Worm (Caenorhabditis elegans) whole organism, young adult: Measurements from ENCODE around the gene C49H3.16.

ENCODE experiments used
- B0261.1 ChIP-seq: sonication (generic microtip); optimal IDR thresholded peaks from 2 replicates; lab custom pipeline; 2016; ENCODE audit warnings: mild to moderate bottlenecking, missing genetic modification characterization, moderate library complexity, missing compliant biosample characterization
- B0336.3 ChIP-seq: fragments of 200-800 bp; sonication (Bioruptor generic); IDR thresholded peaks from 2 replicates; pipeline ENCODE4 v1.3.6; 2022; ENCODE audit warnings: missing genetic modification characterization, missing compliant biosample characterization
- D2030.7 ChIP-seq: fragments of 200-800 bp; sonication (Bioruptor generic); IDR thresholded peaks from 2 replicates; pipeline ENCODE4 v1.3.6; 2022; ENCODE audit warnings: missing genetic modification reagents, missing genetic modification characterization, missing compliant biosample characterization
- F22D6.2 ChIP-seq: sonication (generic microtip); optimal IDR thresholded peaks from 2 replicates; lab custom pipeline; 2016; ENCODE audit warnings: mild to moderate bottlenecking, missing genetic modification characterization, missing compliant biosample characterization
- F49E8.2 ChIP-seq: sonication (generic microtip); optimal IDR thresholded peaks from 3 replicates; lab custom pipeline; 2017; ENCODE audit warnings: missing genetic modification characterization, mild to moderate bottlenecking, missing compliant biosample characterization, antibody characterized with exemption, moderate library complexity; ENCODE audit not compliant: insufficient read depth
- Y56A3A.18 ChIP-seq: fragments of 200-800 bp; sonication (Bioruptor generic); IDR thresholded peaks from 2 replicates; pipeline ENCODE4 v1.3.6; 2022; ENCODE audit warnings: missing genetic modification reagents, missing genetic modification characterization, missing compliant biosample characterization
- ZK185.1 ChIP-seq: sonication (generic microtip); optimal IDR thresholded peaks from 2 replicates; lab custom pipeline; 2016; ENCODE audit warnings: mild to moderate bottlenecking, missing genetic modification characterization, missing compliant biosample characterization; ENCODE audit not compliant: poor library complexity, severe bottlenecking
- ama-1 ChIP-seq, 3 experiments: fragments of 150-350 bp in 1 of 3; sonication (generic microtip) in 2 of 3; optimal IDR thresholded peaks; 2 replicates each; lab custom pipeline; 2014 to 2018; ENCODE audit warnings: missing biosample characterization in 2 of 3, missing genetic modification characterization in 2 of 3, missing genetic modification reagents in 2 of 3
- aptf-3 ChIP-seq: fragments of 200-800 bp; sonication (Bioruptor generic); IDR thresholded peaks from 2 replicates; pipeline ENCODE4 v1.3.6; 2022; ENCODE audit warnings: missing genetic modification characterization, missing compliant biosample characterization
- bed-2 ChIP-seq: fragments of 200-800 bp; sonication (Bioruptor generic); IDR thresholded peaks from 2 replicates; pipeline ENCODE4 v1.3.6; 2022; ENCODE audit warnings: missing genetic modification reagents, missing genetic modification characterization, missing compliant biosample characterization
- ceh-100 ChIP-seq: fragments of 200-800 bp; sonication (Bioruptor generic); IDR thresholded peaks from 2 replicates; pipeline ENCODE4 v1.3.6; 2022; ENCODE audit warnings: missing genetic modification reagents, missing genetic modification characterization, missing compliant biosample characterization
- ceh-40 ChIP-seq: fragments of 200-800 bp; sonication (Bioruptor generic); IDR thresholded peaks from 2 replicates; pipeline ENCODE4 v1.3.6; 2022; ENCODE audit warnings: missing genetic modification characterization, missing compliant biosample characterization
- dox-1 ChIP-seq: fragments of 200-800 bp; sonication (Bioruptor generic); IDR thresholded peaks from 2 replicates; pipeline ENCODE4 v1.3.6; 2022; ENCODE audit warnings: missing genetic modification reagents, missing genetic modification characterization, missing compliant biosample characterization
- egl-44 ChIP-seq: fragments of 200-800 bp; sonication (Bioruptor generic); IDR thresholded peaks from 2 replicates; pipeline ENCODE4 v1.3.6; 2022; ENCODE audit warnings: missing genetic modification reagents, missing genetic modification characterization, missing compliant biosample characterization
- egrh-3 ChIP-seq: fragments of 200-800 bp; sonication (Bioruptor generic); IDR thresholded peaks from 2 replicates; pipeline ENCODE4 v1.3.6; 2022; ENCODE audit warnings: missing genetic modification reagents, missing genetic modification characterization, missing compliant biosample characterization
- ets-4 ChIP-seq: fragments of 200-800 bp; sonication (Bioruptor generic); optimal IDR thresholded peaks from 2 replicates; lab custom pipeline; 2018; ENCODE audit warnings: mild to moderate bottlenecking, missing genetic modification characterization, missing compliant biosample characterization
- fkh-3 ChIP-seq: sonication (generic microtip); optimal IDR thresholded peaks from 2 replicates; lab custom pipeline; 2016; ENCODE audit warnings: mild to moderate bottlenecking, missing genetic modification characterization, missing compliant biosample characterization
- gei-17 ChIP-seq: fragments of 200-800 bp; sonication (Bioruptor generic); optimal IDR thresholded peaks from 2 replicates; lab custom pipeline; 2018; ENCODE audit warnings: mild to moderate bottlenecking, missing genetic modification characterization, missing compliant biosample characterization
- hrde-1 ChIP-seq: sonication (generic microtip); optimal IDR thresholded peaks from 2 replicates; lab custom pipeline; 2016; ENCODE audit warnings: missing genetic modification characterization, mild to moderate bottlenecking, missing compliant biosample characterization, moderate library complexity, missing genotype, missing genetic modification reagents, borderline replicate concordance
- hsf-1 ChIP-seq: fragments of 200-800 bp; sonication (Bioruptor generic); IDR thresholded peaks from 2 replicates; pipeline ENCODE4 v1.3.6; 2022; ENCODE audit warnings: missing genetic modification reagents, missing genetic modification characterization, missing compliant biosample characterization
- let-526 ChIP-seq: fragments of 200-800 bp; sonication (Bioruptor generic); IDR thresholded peaks from 2 replicates; pipeline ENCODE4 v1.3.6; 2022; ENCODE audit warnings: missing genetic modification reagents, missing genetic modification characterization, missing compliant biosample characterization
- lin-26 ChIP-seq: fragments of 200-800 bp; sonication (Bioruptor generic); IDR thresholded peaks from 2 replicates; pipeline ENCODE4 v1.3.6; 2022; ENCODE audit warnings: missing genetic modification reagents, missing genetic modification characterization, missing compliant biosample characterization
- lin-35 ChIP-seq, 3 experiments: fragments of 150-350 bp in 2 of 3; sonication (generic microtip) in 1 of 3; optimal IDR thresholded peaks; 2 replicates each; lab custom pipeline; 2014 to 2018; ENCODE audit warnings: missing biosample characterization in 3 of 3, missing genetic modification characterization in 3 of 3, missing genetic modification reagents in 3 of 3
- lir-1 ChIP-seq: fragments of 200-800 bp; sonication (Bioruptor generic); conservative IDR thresholded peaks from 2 replicates; pipeline ENCODE4 v1.3.6; 2022; ENCODE audit warnings: missing genetic modification reagents, missing genetic modification characterization, missing compliant biosample characterization
- nfya-1 ChIP-seq: sonication (generic microtip); optimal IDR thresholded peaks from 2 replicates; lab custom pipeline; 2017; ENCODE audit warnings: antibody characterized with exemption, missing compliant biosample characterization, missing genetic modification characterization, borderline replicate concordance; ENCODE audit not compliant: insufficient read depth
- nfya-2 ChIP-seq: fragments of 200-800 bp; sonication (Bioruptor generic); IDR thresholded peaks from 2 replicates; pipeline ENCODE4 v1.3.6; 2022; ENCODE audit warnings: missing genetic modification reagents, missing genetic modification characterization, missing compliant biosample characterization
- nhr-90 ChIP-seq: sonication (generic microtip); optimal IDR thresholded peaks from 2 replicates; lab custom pipeline; 2016; ENCODE audit warnings: missing genotype, mild to moderate bottlenecking, missing genetic modification characterization, missing compliant biosample characterization
- pbrm-1 ChIP-seq: fragments of 200-800 bp; sonication (Bioruptor generic); IDR thresholded peaks from 2 replicates; pipeline ENCODE4 v1.3.6; 2022; ENCODE audit warnings: missing genetic modification reagents, missing genetic modification characterization, missing compliant biosample characterization
- rcor-1 ChIP-seq: fragments of 200-800 bp; sonication (Bioruptor generic); IDR thresholded peaks from 2 replicates; pipeline ENCODE4 v1.3.6; 2022; ENCODE audit warnings: missing genetic modification reagents, missing genetic modification characterization, missing compliant biosample characterization
- repo-1 ChIP-seq: sonication (generic microtip); optimal IDR thresholded peaks from 2 replicates; lab custom pipeline; 2017; ENCODE audit warnings: mild to moderate bottlenecking, missing genetic modification characterization, missing compliant biosample characterization
- rpc-1 ChIP-seq, 2 experiments: fragments of 150-350 bp in 1 of 2; sonication (generic microtip) in 1 of 2; optimal IDR thresholded peaks; 2 replicates each; lab custom pipeline; 2014 to 2018; ENCODE audit warnings: missing biosample characterization in 1 of 2, missing genetic modification characterization in 1 of 2, missing genetic modification reagents in 1 of 2, missing genotype in 1 of 2
- sea-2 ChIP-seq: fragments of 200-800 bp; sonication (Bioruptor generic); IDR thresholded peaks from 2 replicates; pipeline ENCODE4 v1.3.6; 2022; ENCODE audit warnings: missing genetic modification characterization, missing compliant biosample characterization
- snpc-1.3 ChIP-seq: sonication (generic microtip); optimal IDR thresholded peaks from 2 replicates; lab custom pipeline; 2017; ENCODE audit warnings: missing genetic modification characterization, mild to moderate bottlenecking, missing compliant biosample characterization, antibody characterized with exemption, moderate library complexity, missing genotype, missing genetic modification reagents; ENCODE audit not compliant: insufficient read depth
- somi-1 ChIP-seq: fragments of 200-800 bp; sonication (Bioruptor generic); optimal IDR thresholded peaks from 2 replicates; lab custom pipeline; 2018; ENCODE audit warnings: mild to moderate bottlenecking, missing genetic modification characterization, missing compliant biosample characterization
- tbp1 ChIP-seq: fragments of 200-800 bp; sonication (Bioruptor generic); optimal IDR thresholded peaks from 2 replicates; lab custom pipeline; 2018; ENCODE audit warnings: mild to moderate bottlenecking, missing genetic modification characterization, missing compliant biosample characterization
- unc-130 ChIP-seq: sonication (generic microtip); optimal IDR thresholded peaks from 2 replicates; lab custom pipeline; 2016; ENCODE audit warnings: missing genetic modification reagents, missing genetic modification characterization, missing compliant biosample characterization
- ztf-18 ChIP-seq: sonication (generic microtip); optimal IDR thresholded peaks from 2 replicates; lab custom pipeline; 2016; ENCODE audit warnings: missing genotype, mild to moderate bottlenecking, missing genetic modification characterization, missing compliant biosample characterization
- ztf-28 ChIP-seq: fragments of 200-800 bp; sonication (Bioruptor generic); IDR thresholded peaks from 2 replicates; pipeline ENCODE4 v1.3.6; 2022; ENCODE audit warnings: missing genetic modification reagents, missing genetic modification characterization, missing compliant biosample characterization

Gene C49H3.16

DNA sequence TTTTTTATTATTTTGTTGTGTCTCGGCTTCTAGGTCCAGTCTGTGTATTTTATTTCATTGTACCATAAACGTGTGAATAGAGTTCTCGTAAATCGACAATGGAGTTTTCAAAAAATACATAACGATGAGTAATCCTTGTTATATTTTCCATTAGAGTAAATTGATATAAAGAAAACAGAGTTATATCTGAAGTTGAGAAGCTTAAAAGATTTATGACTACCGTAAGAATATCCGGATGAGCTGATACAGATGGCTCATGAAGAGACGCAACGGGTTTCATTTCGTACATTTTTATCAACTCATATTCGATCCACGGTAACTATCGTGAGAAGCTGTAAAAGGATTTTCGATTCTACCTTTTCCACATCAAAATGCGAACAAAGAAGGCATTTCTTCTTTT is 7.6 kb downstream of the C49H3.16 start, which contains the start of gene gcy-8 (continued):
- TF ChIP-seq sea-2 (GFP tag; lab: Robert Waterston, UW) = no peak
- no peak for TF ChIP-seq egrh-3 (GFP tag; lab: Robert Waterston, UW)
- TF ChIP-seq let-526 (GFP tag; lab: Robert Waterston, UW) = no peak
- no peak for TF ChIP-seq F49E8.2
- TF ChIP-seq ets-4 (GFP tag; lab: Kevin White, UChicago) = no peak
- TF ChIP-seq, all 124 proteins: peak for 0

DNA sequence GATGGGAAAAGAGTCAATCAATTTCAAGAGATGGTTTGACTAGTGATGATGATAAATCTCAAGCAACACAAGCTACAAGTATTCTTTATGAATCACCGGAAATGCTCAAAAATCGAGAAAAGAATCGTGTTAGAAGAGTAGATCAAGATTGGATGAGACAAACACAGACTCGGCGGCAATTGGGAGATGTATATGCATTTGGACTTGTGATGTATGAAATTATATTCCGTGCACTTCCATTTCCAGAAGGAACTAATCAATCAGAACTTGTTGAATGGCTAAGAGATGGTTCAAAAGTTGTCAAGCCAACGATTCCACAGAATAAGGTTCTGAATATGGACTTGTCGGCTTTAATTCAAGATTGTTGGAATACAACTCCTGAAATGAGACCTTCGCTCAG is 11.6 kb downstream of the C49H3.16 start:
- no peak for TF ChIP-seq ceh-40 (GFP tag; lab: Robert Waterston, UW)
- TF ChIP-seq ztf-18 (tag; lab: Kevin White, UChicago) = no peak
- TF ChIP-seq aptf-3 (GFP tag; lab: Robert Waterston, UW) = no peak
- TF ChIP-seq lin-26 = no peak
- TF ChIP-seq snpc-1.3 (tag; lab: Kevin White, UChicago) = no peak
- no peak for TF ChIP-seq nfya-2
- TF ChIP-seq ztf-28 (GFP tag; lab: Robert Waterston, UW) = no peak
- TF ChIP-seq bed-2 = no peak
- TF ChIP-seq B0261.1 (tag; lab: Kevin White, UChicago) = no peak
- no peak for TF ChIP-seq hsf-1 (GFP tag; lab: Robert Waterston, UW)
- no peak for TF ChIP-seq ama-1 (optimal IDR thresholded peaks at IDR 0.05; lab: Kevin White, UChicago)
- no peak for TF ChIP-seq ama-1 (GFP tag; optimal IDR thresholded peaks at IDR 0.05; lab: Kevin White, UChicago)
- TF ChIP-seq lin-35 (GFP tag; optimal IDR thresholded peaks at IDR 0.05; lab: Kevin White, UChicago) = no peak
- no peak for TF ChIP-seq egl-44 (GFP tag; lab: Robert Waterston, UW)
- TF ChIP-seq B0336.3 = no peak
- TF ChIP-seq rpc-1 (optimal IDR thresholded peaks at IDR 0.05; lab: Kevin White, UChicago) = no peak
- TF ChIP-seq rpc-1 (tag; optimal IDR thresholded peaks at IDR 0.05; lab: Kevin White, UChicago) = no peak
- no peak for TF ChIP-seq lir-1 (GFP tag; lab: Robert Waterston, UW)
- TF ChIP-seq Y56A3A.18 (GFP tag; lab: Robert Waterston, UW) = no peak
- no peak for TF ChIP-seq ZK185.1 (tag; lab: Kevin White, UChicago)

DNA sequence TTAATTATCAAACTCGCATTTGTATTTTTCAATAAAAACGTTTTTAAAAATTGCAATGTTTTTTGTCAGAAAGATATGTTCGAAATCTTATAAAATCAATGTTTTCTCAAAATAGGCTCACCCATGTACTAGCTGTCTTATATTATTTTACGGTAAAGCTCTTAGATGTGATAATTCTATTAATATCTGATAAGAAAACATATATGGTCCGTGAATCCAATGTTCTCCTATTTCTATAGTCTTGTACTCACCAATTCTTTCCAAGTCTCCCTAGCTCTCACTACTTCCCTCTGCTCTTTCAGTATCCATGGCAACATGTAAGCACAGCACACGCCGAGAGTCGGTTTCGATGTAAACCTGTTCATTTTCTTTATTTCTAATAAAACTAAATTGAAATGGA is 13.5 kb downstream of the C49H3.16 start, which contains the start of gene bbs-2:
bbs-2 (plus strand) TSS at position 301 of the 400 bp plus-strand sequence.
- TF ChIP-seq nhr-90 (no peak), F22D6.2 (tag; lab: Kevin White, UChicago) (no peak), ceh-100 (GFP tag; lab: Robert Waterston, UW) (no peak), D2030.7 (GFP tag; lab: Robert Waterston, UW) (no peak), gei-17 (GFP tag; lab: Kevin White, UChicago) (no peak), somi-1 (GFP tag; lab: Kevin White, UChicago) (no peak), dox-1 (no peak), hrde-1 (no peak), rcor-1 (GFP tag; lab: Robert Waterston, UW) (no peak), fkh-3 (tag; lab: Kevin White, UChicago) (no peak), nfya-1 (tag; lab: Kevin White, UChicago) (no peak), egrh-3 (GFP tag; lab: Robert Waterston, UW) (no peak), pbrm-1 (GFP tag; lab: Robert Waterston, UW) (no peak), repo-1 (tag; lab: Kevin White, UChicago) (no peak), tbp1 (GFP tag; lab: Kevin White, UChicago) (no peak), unc-130 (GFP tag; lab: Kevin White, UChicago) (no peak), rpc-1 (optimal IDR thresholded peaks at IDR 0.05; lab: Kevin White, UChicago) (no peak), rpc-1 (tag; optimal IDR thresholded peaks at IDR 0.05; lab: Kevin White, UChicago) (no peak)
